In the genomic region with DNA sequence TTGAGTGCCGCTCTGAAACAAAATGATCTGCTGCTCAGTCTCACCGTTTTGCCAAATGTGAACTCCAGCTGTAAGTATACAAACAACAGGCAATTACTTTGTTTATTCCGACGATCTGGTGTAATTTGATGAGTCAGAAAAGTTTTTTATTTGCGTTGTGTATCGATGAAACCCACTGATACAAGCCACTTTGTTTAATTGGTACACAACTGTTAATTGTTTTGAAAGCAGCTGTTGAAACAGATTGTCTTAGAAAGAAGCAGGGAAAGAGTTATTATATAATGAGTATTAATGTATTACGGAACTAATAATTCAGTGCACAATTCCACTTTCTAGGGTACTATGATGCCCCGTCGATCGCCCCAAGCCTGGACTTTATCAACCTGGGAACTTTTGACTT, we compare ENCODE assay signal across 1 fruit fly cellular context.
A peak's percentile ranks its signal among the peaks of the same experiment; 100 is the strongest.
TF ChIP-seq lines count a peak whose summit lies in the region.

No protein-coding gene starts in this region.

TF ChIP-seq in whole organism, embryonic, 481 proteins besides CTCF, POLR2A, EP300 and RAD21 (continued from another document):
- TF ChIP-seq CG1832 (GFP tag; optimal IDR thresholded peaks at IDR 0.05; lab: Kevin White, UChicago) (no peak), CG12659 (GFP tag; optimal IDR thresholded peaks at IDR 0.05; lab: Kevin White, UChicago) (no peak), CG18619 (GFP tag; optimal IDR thresholded peaks at IDR 0.05; lab: Kevin White, UChicago) (peak; percentile 3), en (GFP tag; optimal IDR thresholded peaks at IDR 0.05; lab: Kevin White, UChicago) (no peak), lilli (GFP tag; optimal IDR thresholded peaks at IDR 0.05; lab: Kevin White, UChicago) (no peak), HLH54F (GFP tag; optimal IDR thresholded peaks at IDR 0.05; lab: Kevin White, UChicago) (no peak), corto (GFP tag; optimal IDR thresholded peaks at IDR 0.05; lab: Kevin White, UChicago) (no peak), Poxn (GFP tag; IDR thresholded peaks at IDR 0.05; lab: Robert Waterston, UW) (no peak), mirr (GFP tag; optimal IDR thresholded peaks at IDR 0.05; lab: Kevin White, UChicago) (no peak), CG30020 (tag; optimal IDR thresholded peaks at IDR 0.05; lab: Kevin White, UChicago) (no peak), stwl (tag; optimal IDR thresholded peaks at IDR 0.05; lab: Kevin White, UChicago) (no peak), ERR (GFP tag; optimal IDR thresholded peaks at IDR 0.05; lab: Kevin White, UChicago) (no peak), B-H1 (GFP tag; IDR thresholded peaks at IDR 0.05; lab: Robert Waterston, UW) (no peak), CG34422 (GFP tag; IDR thresholded peaks at IDR 0.05; lab: Robert Waterston, UW) (no peak), grn (GFP tag; optimal IDR thresholded peaks at IDR 0.05; lab: Kevin White, UChicago) (no peak), CG2199 (GFP tag; IDR thresholded peaks at IDR 0.05; lab: Robert Waterston, UW) (no peak), CG11695 (GFP tag; IDR thresholded peaks at IDR 0.05; lab: Robert Waterston, UW) (no peak), fd3F (GFP tag; optimal IDR thresholded peaks at IDR 0.05; lab: Kevin White, UChicago) (no peak), lbe (GFP tag; optimal IDR thresholded peaks at IDR 0.05; lab: Kevin White, UChicago) (no peak), gem (tag; optimal IDR thresholded peaks at IDR 0.05; lab: Kevin White, UChicago) (peak; percentile 4), CG8281 (tag; optimal IDR thresholded peaks at IDR 0.05; lab: Kevin White, UChicago) (no peak), Stat92E (GFP tag; optimal IDR thresholded peaks at IDR 0.05; lab: Kevin White, UChicago) (no peak), GATAe (GFP tag; conservative IDR thresholded peaks at IDR 0.05; lab: Robert Waterston, UW) (no peak), CG1603 (tag; optimal IDR thresholded peaks at IDR 0.05; lab: Kevin White, UChicago) (peak; percentile 18), CoRest (tag; optimal IDR thresholded peaks at IDR 0.05; lab: Kevin White, UChicago) (no peak), Sox100B (GFP tag; optimal IDR thresholded peaks at IDR 0.05; lab: Kevin White, UChicago) (peak; percentile 10), sob (GFP tag; IDR thresholded peaks at IDR 0.05; lab: Robert Waterston, UW) (no peak), ato (GFP tag; IDR thresholded peaks at IDR 0.05; lab: Robert Waterston, UW; ENCODE audit: partially characterized antibody) (no peak), Nf-YA (GFP tag; IDR thresholded peaks at IDR 0.05; lab: Robert Waterston, UW) (no peak), croc (GFP tag; conservative IDR thresholded peaks at IDR 0.05; lab: Robert Waterston, UW) (no peak), CG2116 (GFP tag; optimal IDR thresholded peaks at IDR 0.05; lab: Kevin White, UChicago) (no peak), CG4707 (GFP tag; optimal IDR thresholded peaks at IDR 0.05; lab: Kevin White, UChicago) (no peak), CG9817 (tag; optimal IDR thresholded peaks at IDR 0.05; lab: Kevin White, UChicago) (peak; percentile 6), sug (tag; optimal IDR thresholded peaks at IDR 0.05; lab: Kevin White, UChicago) (no peak), Eip74EF (GFP tag; optimal IDR thresholded peaks at IDR 0.05; lab: Kevin White, UChicago) (no peak), cwo (GFP tag; optimal IDR thresholded peaks at IDR 0.05; lab: Kevin White, UChicago) (no peak), D19B (GFP tag; optimal IDR thresholded peaks at IDR 0.05; lab: Kevin White, UChicago) (no peak), CG6175 (GFP tag; IDR thresholded peaks at IDR 0.05; lab: Robert Waterston, UW) (no peak), scrt (GFP tag; optimal IDR thresholded peaks at IDR 0.05; lab: Kevin White, UChicago) (no peak), sens (GFP tag; lab: Kevin White, UChicago) (peak; percentile 57), ap (GFP tag; IDR thresholded peaks at IDR 0.05; lab: Robert Waterston, UW) (no peak), Blimp-1 (GFP tag; optimal IDR thresholded peaks at IDR 0.05; lab: Kevin White, UChicago) (peak; percentile 15)
TF ChIP-seq in whole organism, embryonic: peak in this region for 35.
